Fruit fly (Drosophila melanogaster) whole organism, prepupa: Measurements from ENCODE around the gene CG18666.

Experiments used
- Blimp-1 ChIP-seq: fragments of 200-800 bp; sonication (Bioruptor generic); optimal IDR thresholded peaks from 3 replicates; lab custom pipeline; 2017; ENCODE audit warnings: missing biosample characterization, missing genetic modification characterization, mild to moderate bottlenecking, moderate library complexity, missing genetic modification reagents
- CG10631 ChIP-seq: fragments of 200-800 bp; sonication (Bioruptor generic); optimal IDR thresholded peaks from 2 replicates; lab custom pipeline; 2016; ENCODE audit warnings: missing biosample characterization, missing genetic modification characterization
- CG11762 ChIP-seq: fragments of 200-800 bp; sonication (Bioruptor generic); optimal IDR thresholded peaks from 3 replicates; lab custom pipeline; 2016; ENCODE audit warnings: missing biosample characterization, missing genetic modification characterization; ENCODE audit not compliant: insufficient read depth
- CG11902 ChIP-seq: fragments of 200-800 bp; sonication (Bioruptor generic); optimal IDR thresholded peaks from 3 replicates; lab custom pipeline; 2016; ENCODE audit warnings: missing biosample characterization, missing genetic modification characterization
- CG1621 ChIP-seq: fragments of 200-800 bp; sonication (Bioruptor generic); optimal IDR thresholded peaks from 3 replicates; lab custom pipeline; 2018; ENCODE audit warnings: missing biosample characterization, mild to moderate bottlenecking, missing genetic modification characterization
- CG3032 ChIP-seq: fragments of 200-800 bp; optimal IDR thresholded peaks from 2 replicates; lab custom pipeline; 2019; ENCODE audit warnings: missing biosample characterization, mild to moderate bottlenecking, missing genetic modification characterization, moderate library complexity
- CG32006 ChIP-seq: fragments of 200-800 bp; sonication (Bioruptor generic); optimal IDR thresholded peaks from 3 replicates; lab custom pipeline; 2017; ENCODE audit warnings: missing biosample characterization, mild to moderate bottlenecking, missing genetic modification characterization
- CG34406 ChIP-seq: fragments of 200-800 bp; sonication (Bioruptor generic); optimal IDR thresholded peaks from 3 replicates; lab custom pipeline; 2016; ENCODE audit warnings: missing biosample characterization, missing genetic modification characterization
- CG3919 ChIP-seq: fragments of 200-800 bp; sonication (Bioruptor generic); optimal IDR thresholded peaks from 3 replicates; lab custom pipeline; 2016; ENCODE audit warnings: missing biosample characterization, missing genetic modification characterization
- CG4318 ChIP-seq: fragments of 200-800 bp; sonication (Bioruptor generic); optimal IDR thresholded peaks from 3 replicates; lab custom pipeline; 2017; ENCODE audit warnings: missing biosample characterization, mild to moderate bottlenecking, missing genetic modification characterization
- CG6276 ChIP-seq: fragments of 200-800 bp; sonication (Bioruptor generic); optimal IDR thresholded peaks from 2 replicates; lab custom pipeline; 2017; ENCODE audit warnings: missing biosample characterization, mild to moderate bottlenecking, missing genetic modification characterization
- CG6792 ChIP-seq: fragments of 200-800 bp; sonication (Bioruptor generic); optimal IDR thresholded peaks from 3 replicates; lab custom pipeline; 2016; ENCODE audit warnings: missing biosample characterization, missing genetic modification characterization
- CG6808 ChIP-seq: fragments of 200-800 bp; sonication (Bioruptor generic); optimal IDR thresholded peaks from 3 replicates; lab custom pipeline; 2017; ENCODE audit warnings: missing biosample characterization, missing genetic modification characterization, mild to moderate bottlenecking, moderate library complexity, missing genetic modification reagents
- CG6854 ChIP-seq: fragments of 200-800 bp; sonication (Bioruptor generic); optimal IDR thresholded peaks from 2 replicates; lab custom pipeline; 2017; ENCODE audit warnings: missing biosample characterization, mild to moderate bottlenecking, missing genetic modification characterization
- CG7368 ChIP-seq: fragments of 200-800 bp; sonication (Bioruptor generic); optimal IDR thresholded peaks from 3 replicates; lab custom pipeline; 2016; ENCODE audit warnings: missing biosample characterization, missing genetic modification characterization
- CG8319 ChIP-seq: fragments of 200-800 bp; sonication (Bioruptor generic); optimal IDR thresholded peaks from 3 replicates; lab custom pipeline; 2016; ENCODE audit warnings: missing biosample characterization, missing genetic modification characterization
- Eip75B ChIP-seq: fragments of 200-800 bp; sonication (Bioruptor generic); optimal IDR thresholded peaks from 3 replicates; lab custom pipeline; 2016; ENCODE audit warnings: missing biosample characterization, missing genetic modification characterization
- Eip78C ChIP-seq: fragments of 200-800 bp; sonication (Bioruptor generic); peaks from one replicate; lab custom pipeline; 2016; ENCODE audit warnings: missing biosample characterization, missing genetic modification characterization
- Ets21C ChIP-seq: fragments of 200-800 bp; sonication (Bioruptor generic); optimal IDR thresholded peaks from 3 replicates; lab custom pipeline; 2016; ENCODE audit warnings: missing biosample characterization, missing genetic modification characterization
- Ets96B ChIP-seq: fragments of 200-800 bp; optimal IDR thresholded peaks from 2 replicates; lab custom pipeline; 2019; ENCODE audit warnings: missing biosample characterization, mild to moderate bottlenecking, missing genetic modification characterization, moderate library complexity
- Gug ChIP-seq: fragments of 200-800 bp; sonication (Bioruptor generic); IDR thresholded peaks from 2 replicates; pipeline ENCODE4 v1.3.6; 2022; ENCODE audit warnings: missing biosample characterization, missing genetic modification characterization
- Hr38 ChIP-seq: sonication (Bioruptor generic); optimal IDR thresholded peaks from 2 replicates; lab custom pipeline; 2016; ENCODE audit warnings: missing biosample characterization, missing genetic modification characterization
- Hr4 ChIP-seq: fragments of 200-800 bp; sonication (Bioruptor generic); optimal IDR thresholded peaks from 3 replicates; lab custom pipeline; 2016; ENCODE audit warnings: missing biosample characterization, missing genetic modification characterization
- Met ChIP-seq: fragments of 200-800 bp; sonication (Bioruptor generic); optimal IDR thresholded peaks from 3 replicates; lab custom pipeline; 2016; ENCODE audit warnings: missing biosample characterization, missing genetic modification characterization
- OdsH ChIP-seq: fragments of 200-800 bp; sonication (Bioruptor generic); optimal IDR thresholded peaks from 3 replicates; lab custom pipeline; 2016; ENCODE audit warnings: missing biosample characterization, missing genetic modification characterization
- Smox ChIP-seq: fragments of 200-800 bp; sonication (Bioruptor generic); optimal IDR thresholded peaks from 3 replicates; lab custom pipeline; 2016; ENCODE audit warnings: missing biosample characterization, missing genetic modification characterization
- Sox102F ChIP-seq: fragments of 200-800 bp; sonication (Bioruptor generic); optimal IDR thresholded peaks from 2 replicates; lab custom pipeline; 2016; ENCODE audit warnings: missing biosample characterization, mild to moderate bottlenecking, missing genetic modification characterization
- Sox14 ChIP-seq: fragments of 200-800 bp; sonication (Bioruptor generic); optimal IDR thresholded peaks from 3 replicates; lab custom pipeline; 2016; ENCODE audit warnings: missing biosample characterization, missing genetic modification characterization
- Sox15 ChIP-seq: fragments of 200-800 bp; sonication (Bioruptor generic); optimal IDR thresholded peaks from 3 replicates; lab custom pipeline; 2016; ENCODE audit warnings: missing biosample characterization, missing genetic modification characterization
- achi ChIP-seq: fragments of 200-800 bp; sonication (Bioruptor generic); optimal IDR thresholded peaks from 3 replicates; lab custom pipeline; 2016; ENCODE audit warnings: missing biosample characterization, missing genetic modification characterization
- acj6 ChIP-seq: fragments of 200-800 bp; sonication (Bioruptor generic); optimal IDR thresholded peaks from 3 replicates; lab custom pipeline; 2016; ENCODE audit warnings: missing biosample characterization, missing genetic modification characterization
- cyc ChIP-seq: fragments of 200-800 bp; sonication (Bioruptor generic); optimal IDR thresholded peaks from 3 replicates; lab custom pipeline; 2016; ENCODE audit warnings: missing biosample characterization, missing genetic modification characterization
- dac ChIP-seq: fragments of 200-800 bp; sonication (Bioruptor generic); optimal IDR thresholded peaks from 2 replicates; lab custom pipeline; 2017; ENCODE audit warnings: missing biosample characterization, mild to moderate bottlenecking, missing genetic modification characterization
- eg ChIP-seq: fragments of 200-800 bp; sonication (Bioruptor generic); IDR thresholded peaks from 3 replicates; pipeline ENCODE4 v1.3.6; 2022; ENCODE audit warnings: missing biosample characterization, missing genetic modification characterization
- esn ChIP-seq: fragments of 200-800 bp; sonication (Bioruptor generic); optimal IDR thresholded peaks from 2 replicates; lab custom pipeline; 2016; ENCODE audit warnings: missing biosample characterization, mild to moderate bottlenecking, missing genetic modification characterization, moderate library complexity
- fd59A ChIP-seq: fragments of 200-800 bp; sonication (Bioruptor generic); optimal IDR thresholded peaks from 2 replicates; lab custom pipeline; 2017; ENCODE audit warnings: missing biosample characterization, mild to moderate bottlenecking, missing genetic modification characterization, missing genetic modification reagents
- fd85E ChIP-seq: fragments of 200-800 bp; sonication (Bioruptor generic); optimal IDR thresholded peaks from 3 replicates; lab custom pipeline; 2016; ENCODE audit warnings: missing biosample characterization, missing genetic modification characterization
- net ChIP-seq: fragments of 200-800 bp; sonication (Bioruptor generic); optimal IDR thresholded peaks from 3 replicates; lab custom pipeline; 2016; ENCODE audit warnings: missing biosample characterization, missing genetic modification characterization
- pdm3 ChIP-seq: fragments of 200-800 bp; sonication (Bioruptor generic); optimal IDR thresholded peaks from 3 replicates; lab custom pipeline; 2016; ENCODE audit warnings: missing biosample characterization, missing genetic modification characterization
- salr ChIP-seq, 2 experiments: fragments of 200-800 bp; sonication (Bioruptor generic); optimal IDR thresholded peaks; 3 replicates each; lab custom pipeline; 2016 to 2018; ENCODE audit warnings: missing biosample characterization in 2 of 2, missing genetic modification characterization in 2 of 2, mild to moderate bottlenecking in 1 of 2
- ss ChIP-seq, 2 experiments: fragments of 200-800 bp; sonication (Bioruptor generic); optimal IDR thresholded peaks; 2 replicates in 1 of 2; 3 replicates in 1 of 2; lab custom pipeline; 2017 to 2018; ENCODE audit warnings: mild to moderate bottlenecking in 2 of 2, missing biosample characterization in 2 of 2, missing genetic modification characterization in 2 of 2, moderate library complexity in 1 of 2
- svp ChIP-seq: fragments of 200-800 bp; sonication (Bioruptor generic); peaks from one replicate; lab custom pipeline; 2016; ENCODE audit warnings: missing biosample characterization, missing genetic modification characterization
- topi ChIP-seq: fragments of 200-800 bp; sonication (Bioruptor generic); optimal IDR thresholded peaks from 3 replicates; lab custom pipeline; 2016; ENCODE audit warnings: missing biosample characterization, missing genetic modification characterization

CG18666 gene

dm6 chr2L:11053018-11053807, 18.6 kb downstream of the CG18666 start (continued):
- TF ChIP-seq svp (GFP tag; lab: Kevin White, UChicago) (peak; percentile 100), ss (GFP tag; optimal IDR thresholded peaks at IDR 0.05; lab: Kevin White, UChicago) (peak; percentile 86 to 92), dac (GFP tag; lab: Kevin White, UChicago) (peak; percentile 6), CG11762 (GFP tag; lab: Kevin White, UChicago) (peak; percentile 88), Hr4 (GFP tag; lab: Kevin White, UChicago) (peak; percentile 59), Smox (GFP tag; lab: Kevin White, UChicago) (peak; percentile 91), CG6792 (GFP tag; lab: Kevin White, UChicago) (peak; percentile 93), CG4318 (no peak), Eip78C (GFP tag; lab: Kevin White, UChicago) (peak; percentile 98), achi (GFP tag; lab: Kevin White, UChicago) (peak; percentile 88), esn (peak; percentile 93), CG6276 (GFP tag; lab: Kevin White, UChicago) (peak; percentile 52), OdsH (GFP tag; lab: Kevin White, UChicago) (peak; percentile 92), CG3032 (peak; percentile 89), CG7368 (peak; percentile 85), CG6808 (peak; percentile 90), salr (GFP tag; optimal IDR thresholded peaks at IDR 0.05; lab: Kevin White, UChicago) (peak; percentile 33 to 71), Ets96B (tag; lab: Kevin White, UChicago) (peak; percentile 91), Sox15 (peak; percentile 90), CG6854 (peak; percentile 84), CG32006 (GFP tag; lab: Kevin White, UChicago) (peak; percentile 50), fd59A (peak; percentile 89)

DNA sequence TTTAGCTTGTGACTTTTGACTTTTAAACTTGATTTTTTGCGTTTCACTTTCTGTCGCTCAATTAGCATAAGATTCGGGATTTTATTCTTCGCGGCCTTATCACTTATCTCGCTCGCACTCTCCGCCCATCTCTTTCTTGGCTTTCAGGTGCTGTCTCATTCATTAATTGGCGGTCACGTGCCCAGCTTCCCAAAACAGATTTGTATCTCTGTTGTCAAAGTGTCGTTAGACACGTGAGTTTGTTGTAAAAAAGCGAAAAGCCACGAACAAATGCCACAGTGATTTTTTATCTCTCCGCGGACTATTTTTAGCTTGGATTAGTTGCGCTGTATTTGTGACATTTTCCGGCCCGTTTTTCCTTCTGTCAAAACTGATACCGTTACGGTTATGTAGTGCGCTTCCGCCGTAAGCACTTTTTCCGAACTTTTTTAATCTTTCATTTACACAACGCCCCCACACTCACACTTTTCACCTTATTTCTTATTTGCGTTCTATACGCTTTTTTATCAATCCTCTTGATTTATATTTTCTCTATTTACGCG, 22.3 kb downstream of the CG18666 start:
- TF ChIP-seq net (GFP tag; lab: Kevin White, UChicago), result no peak
- no peak for TF ChIP-seq ss (GFP tag; optimal IDR thresholded peaks at IDR 0.05; lab: Kevin White, UChicago)
- TF ChIP-seq eg (GFP tag; lab: Robert Waterston, UW), result no peak
- no peak for TF ChIP-seq Sox15
- no peak for TF ChIP-seq acj6
- no peak for TF ChIP-seq CG4318
- no peak for TF ChIP-seq fd85E (GFP tag; lab: Kevin White, UChicago)
- no peak for TF ChIP-seq Blimp-1 (GFP tag; lab: Kevin White, UChicago)
- TF ChIP-seq CG7368, result no peak
- TF ChIP-seq Ets21C (GFP tag; lab: Kevin White, UChicago), result no peak
- TF ChIP-seq achi (GFP tag; lab: Kevin White, UChicago), result no peak
- TF ChIP-seq Hr38 (GFP tag; lab: Kevin White, UChicago), result no peak
- no peak for TF ChIP-seq CG3919 (GFP tag; lab: Kevin White, UChicago)
- no peak for TF ChIP-seq CG6808
- TF ChIP-seq Met, result no peak
- TF ChIP-seq fd59A, result no peak
- TF ChIP-seq Eip75B, result no peak

- TF ChIP-seq CG3919 (GFP tag; lab: Kevin White, UChicago) (peak; percentile 79), CG6792 (GFP tag; lab: Kevin White, UChicago) (peak; percentile 73), Blimp-1 (GFP tag; lab: Kevin White, UChicago) (peak; percentile 72), CG11902 (GFP tag; lab: Kevin White, UChicago) (peak; percentile 47), topi (peak; percentile 81), Gug (GFP tag; lab: Robert Waterston, UW) (peak; percentile 20; the same call in 1 of the 2 replicates), Smox (GFP tag; lab: Kevin White, UChicago) (peak; percentile 68), pdm3 (peak; percentile 75), cyc (GFP tag; lab: Kevin White, UChicago) (peak; percentile 55), Sox102F (GFP tag; lab: Kevin White, UChicago) (peak; percentile 69), svp (GFP tag; lab: Kevin White, UChicago) (peak; percentile 94), CG32006 (GFP tag; lab: Kevin White, UChicago) (peak; percentile 86), CG1621 (tag; lab: Kevin White, UChicago) (peak; percentile 40), Sox14 (peak; percentile 70), CG6276 (GFP tag; lab: Kevin White, UChicago) (peak; percentile 73), achi (GFP tag; lab: Kevin White, UChicago) (peak; percentile 66), Ets21C (GFP tag; lab: Kevin White, UChicago) (peak; percentile 52), Eip78C (GFP tag; lab: Kevin White, UChicago) (peak; percentile 96), CG8319 (GFP tag; lab: Kevin White, UChicago) (peak; percentile 43), dac (GFP tag; lab: Kevin White, UChicago) (peak; percentile 3), CG10631 (peak; percentile 70), CG34406 (GFP tag; lab: Kevin White, UChicago) (peak; percentile 78), CG7368 (peak; percentile 71)
Measured at dm6 chr2L:11057333-11058110, 22.9 kb downstream of the CG18666 start.
